Fruit fly (Drosophila melanogaster) whole organism, adult: ENCODE data around the gene Cyp313a3.

Experiments
- CG11617 ChIP-seq: fragments of 200-800 bp; sonication (Bioruptor generic); optimal IDR thresholded peaks from 2 replicates; lab custom pipeline; 2017; ENCODE audit warnings: mild to moderate bottlenecking, missing biosample characterization, missing genetic modification reagents, missing genetic modification characterization
- CG12768 ChIP-seq: fragments of 200-800 bp; sonication (Bioruptor generic); optimal IDR thresholded peaks from 2 replicates; lab custom pipeline; 2017; ENCODE audit warnings: missing biosample characterization, missing genetic modification characterization, mild to moderate bottlenecking, moderate library complexity, missing genetic modification reagents
- CG14711 ChIP-seq: fragments of 200-800 bp; sonication (Bioruptor generic); optimal IDR thresholded peaks from 2 replicates; lab custom pipeline; 2018; ENCODE audit warnings: missing biosample characterization, mild to moderate bottlenecking, missing genetic modification characterization, moderate library complexity
- CG1620 ChIP-seq: fragments of 200-800 bp; sonication (Bioruptor generic); optimal IDR thresholded peaks from 2 replicates; lab custom pipeline; 2016; ENCODE audit warnings: missing biosample characterization, missing genetic modification characterization
- CG5204 ChIP-seq: fragments of 200-800 bp; sonication (Bioruptor generic); optimal IDR thresholded peaks from 2 replicates; lab custom pipeline; 2016; ENCODE audit warnings: missing biosample characterization, missing genetic modification characterization
- cic ChIP-seq: fragments of 200-800 bp; sonication (Bioruptor generic); optimal IDR thresholded peaks from 2 replicates; lab custom pipeline; 2017; ENCODE audit warnings: missing biosample characterization, mild to moderate bottlenecking, missing genetic modification characterization, moderate library complexity
- cnc ChIP-seq, 2 experiments: fragments of >200 bp; optimal IDR thresholded peaks; 2 replicates each; lab custom pipeline; 2017
- kay ChIP-seq: fragments of 200-800 bp; sonication (Bioruptor generic); peaks from one replicate; lab custom pipeline; 2016; ENCODE audit warnings: missing biosample characterization, missing genetic modification characterization, borderline replicate concordance
- ovo ChIP-seq: fragments of 200-800 bp; sonication (Bioruptor generic); optimal IDR thresholded peaks from 2 replicates; lab custom pipeline; 2016; ENCODE audit warnings: missing biosample characterization, missing genetic modification characterization
- tj ChIP-seq: fragments of 200-800 bp; sonication (Bioruptor generic); optimal IDR thresholded peaks from 3 replicates; lab custom pipeline; 2017; ENCODE audit warnings: missing biosample characterization, mild to moderate bottlenecking, missing genetic modification characterization, moderate library complexity

DNA sequence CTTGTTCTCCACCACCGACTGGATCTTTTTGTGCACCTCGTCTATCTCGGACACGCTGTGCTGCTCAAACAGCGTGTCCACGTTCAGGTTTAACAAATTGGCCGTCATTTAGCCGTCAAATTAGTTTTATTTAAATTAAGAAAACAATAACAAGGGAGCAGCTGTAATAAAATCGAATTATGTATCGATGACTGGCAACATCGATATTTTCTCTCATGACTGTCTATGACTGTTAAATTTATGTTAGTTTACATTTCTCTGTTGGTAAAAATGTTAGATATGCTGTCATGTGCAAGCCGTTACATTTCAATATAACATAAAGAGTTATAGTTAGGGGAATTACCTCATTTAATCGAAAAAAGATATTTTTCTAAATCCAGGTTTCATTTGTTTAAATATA lies 19.6 kb downstream of the Cyp313a3 start, which contains the start of gene Cog1:
- TF ChIP-seq kay (peak; percentile 71), CG5204 (no peak), ovo (GFP tag; lab: Kevin White, UChicago) (no peak), cic (GFP tag; lab: Kevin White, UChicago) (no peak), tj (GFP tag; lab: Kevin White, UChicago) (no peak), CG11617 (GFP tag; lab: Kevin White, UChicago) (no peak), CG12768 (GFP tag; lab: Kevin White, UChicago) (no peak), CG14711 (tag; lab: Kevin White, UChicago) (no peak), cnc (optimal IDR thresholded peaks at IDR 0.05; lab: Kevin White, UChicago) (no peak), CG1620 (GFP tag; lab: Kevin White, UChicago) (no peak)
